Fruit fly (Drosophila melanogaster): Measurements from ENCODE around the gene CG32533.

The CG32533 gene

DNA sequence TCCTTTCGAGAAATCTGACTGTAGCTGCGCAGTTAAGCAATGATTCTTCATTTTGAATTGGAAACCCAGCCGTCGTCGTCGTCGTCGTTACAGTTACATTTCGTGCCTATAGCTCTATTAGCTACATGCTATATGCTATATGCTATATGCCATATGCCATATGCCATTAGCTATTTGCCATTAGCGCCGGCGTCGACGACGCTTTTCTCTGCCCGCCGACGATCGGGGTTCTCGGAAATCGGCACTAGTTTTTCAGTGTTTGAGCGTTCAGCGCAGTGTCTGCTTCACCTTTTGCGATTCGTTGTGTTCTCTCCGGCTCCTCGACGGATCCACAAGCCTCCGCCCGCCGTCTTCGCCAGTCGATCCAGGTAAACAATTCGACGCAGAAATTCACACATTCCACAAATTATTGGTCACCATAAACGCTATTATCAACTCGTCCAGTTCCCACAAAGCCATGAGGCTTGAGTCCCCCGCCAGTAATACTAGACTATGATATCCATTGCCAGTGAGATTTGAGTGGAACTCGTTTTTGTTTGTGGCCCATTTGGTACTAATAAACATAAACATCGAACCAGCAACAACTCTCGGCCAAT is 25.1 kb upstream of the CG32533 start (continued):
- TF ChIP-seq CG10209 (GFP tag; optimal IDR thresholded peaks at IDR 0.05), result no peak
- TF ChIP-seq CG13894 (tag; optimal IDR thresholded peaks at IDR 0.05), result peak; percentile 93
- 0 out of 2 replicates have a peak, but pooled peaks have one; percentile 12 for TF ChIP-seq Atf6 (GFP tag; IDR thresholded peaks at IDR 0.05)
- peak; percentile 28 for TF ChIP-seq Med (GFP tag)
- TF ChIP-seq CG6175 (GFP tag; IDR thresholded peaks at IDR 0.05), result no peak
- TF ChIP-seq chm (GFP tag; IDR thresholded peaks at IDR 0.05), result no peak

DNA sequence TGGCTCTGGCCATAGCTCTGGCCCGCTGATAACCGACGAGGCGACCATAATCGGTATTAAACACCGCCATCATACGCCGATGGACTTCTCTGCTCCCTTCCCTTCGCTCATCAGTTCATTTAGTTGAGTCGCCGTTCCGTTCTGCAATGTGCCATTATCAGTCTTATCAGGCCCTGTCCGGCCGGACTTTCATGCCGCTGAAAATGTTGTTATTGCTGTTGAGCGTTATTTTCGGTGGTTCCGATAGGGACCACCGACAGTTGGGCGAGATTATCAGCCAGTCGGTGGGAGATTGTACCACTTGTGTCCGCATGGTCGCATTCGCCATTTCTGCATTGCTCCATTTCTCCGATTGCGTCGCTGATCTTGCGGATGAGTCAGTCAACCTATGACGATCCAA is 22.1 kb upstream of the CG32533 start:
- TF ChIP-seq Ravus (GFP tag; IDR thresholded peaks at IDR 0.05) (no peak), CG12391 (tag; optimal IDR thresholded peaks at IDR 0.05) (no peak), Ets65A (GFP tag) (no peak), crp (GFP tag; optimal IDR thresholded peaks at IDR 0.05) (no peak), grau (tag; optimal IDR thresholded peaks at IDR 0.05) (no peak), gce (GFP tag; IDR thresholded peaks at IDR 0.05) (no peak), Adf1 (GFP tag; IDR thresholded peaks at IDR 0.05) (0 out of 2 replicates have a peak, but pooled peaks have one; percentile 8), tx (GFP tag; optimal IDR thresholded peaks at IDR 0.05) (no peak), sug (tag; optimal IDR thresholded peaks at IDR 0.05) (peak; percentile 89), CG7786 (GFP tag; optimal IDR thresholded peaks at IDR 0.05) (no peak), CG15479 (GFP tag; optimal IDR thresholded peaks at IDR 0.05) (peak; percentile 83), lab (GFP tag; optimal IDR thresholded peaks at IDR 0.05) (peak; percentile 22), HLH54F (GFP tag; optimal IDR thresholded peaks at IDR 0.05) (no peak), bbx (GFP tag; IDR thresholded peaks at IDR 0.05; ENCODE audit: partially characterized antibody) (no peak), slou (GFP tag; optimal IDR thresholded peaks at IDR 0.05) (no peak), Chrac-16 (GFP tag; optimal IDR thresholded peaks at IDR 0.05) (no peak), pros (GFP tag; optimal IDR thresholded peaks at IDR 0.05) (no peak), caup (GFP tag; optimal IDR thresholded peaks at IDR 0.05; ENCODE audit: severe bottlenecking) (no peak), crol (GFP tag; IDR thresholded peaks at IDR 0.05) (peak; percentile 37; the same call in 1 of the 2 replicates), Med (GFP tag) (peak; percentile 32), CG4282 (GFP tag; optimal IDR thresholded peaks at IDR 0.05) (no peak), CG10543 (GFP tag; optimal IDR thresholded peaks at IDR 0.05) (peak; percentile 14), Lpt (GFP tag; optimal IDR thresholded peaks at IDR 0.05) (no peak), CG12299 (tag; optimal IDR thresholded peaks at IDR 0.05) (no peak), pho (GFP tag; optimal IDR thresholded peaks at IDR 0.05) (no peak), jigr1 (GFP tag; IDR thresholded peaks at IDR 0.05) (no peak), mirr (GFP tag; optimal IDR thresholded peaks at IDR 0.05) (peak; percentile 47), CG11085 (GFP tag; IDR thresholded peaks at IDR 0.05) (no peak), PHDP (tag; optimal IDR thresholded peaks at IDR 0.05) (no peak), dmrt99B (tag; optimal IDR thresholded peaks at IDR 0.05) (no peak), CG3995 (GFP tag; optimal IDR thresholded peaks at IDR 0.05) (no peak), CG1024 (GFP tag; IDR thresholded peaks at IDR 0.05) (no peak), MTF-1 (GFP tag; optimal IDR thresholded peaks at IDR 0.05; ENCODE audit: borderline replicate concordance) (no peak), chinmo (GFP tag; IDR thresholded peaks at IDR 0.05; ENCODE audit: partially characterized antibody) (0 out of 4 replicates have a peak, but pooled peaks have one; percentile 72), CG32532 (GFP tag; IDR thresholded peaks at IDR 0.05) (peak; percentile 50), salm (tag; optimal IDR thresholded peaks at IDR 0.05) (no peak), CG15696 (tag; optimal IDR thresholded peaks at IDR 0.05) (no peak), grn (GFP tag; optimal IDR thresholded peaks at IDR 0.05) (peak; percentile 29), CG34376 (GFP tag; optimal IDR thresholded peaks at IDR 0.05) (peak; percentile 69), CG6175 (GFP tag; IDR thresholded peaks at IDR 0.05) (no peak), Oli (tag; optimal IDR thresholded peaks at IDR 0.05) (no peak), CG2120 (GFP tag; optimal IDR thresholded peaks at IDR 0.05) (no peak), Sin3A (optimal IDR thresholded peaks at IDR 0.05) (no peak), GATAe (GFP tag; conservative IDR thresholded peaks at IDR 0.05) (0 out of 2 replicates have a peak, but pooled peaks have one; percentile 30), dan (GFP tag; IDR thresholded peaks at IDR 0.05) (no peak)
